Fruit fly (Drosophila melanogaster): ENCODE data around the gene CG3815.

DNA sequence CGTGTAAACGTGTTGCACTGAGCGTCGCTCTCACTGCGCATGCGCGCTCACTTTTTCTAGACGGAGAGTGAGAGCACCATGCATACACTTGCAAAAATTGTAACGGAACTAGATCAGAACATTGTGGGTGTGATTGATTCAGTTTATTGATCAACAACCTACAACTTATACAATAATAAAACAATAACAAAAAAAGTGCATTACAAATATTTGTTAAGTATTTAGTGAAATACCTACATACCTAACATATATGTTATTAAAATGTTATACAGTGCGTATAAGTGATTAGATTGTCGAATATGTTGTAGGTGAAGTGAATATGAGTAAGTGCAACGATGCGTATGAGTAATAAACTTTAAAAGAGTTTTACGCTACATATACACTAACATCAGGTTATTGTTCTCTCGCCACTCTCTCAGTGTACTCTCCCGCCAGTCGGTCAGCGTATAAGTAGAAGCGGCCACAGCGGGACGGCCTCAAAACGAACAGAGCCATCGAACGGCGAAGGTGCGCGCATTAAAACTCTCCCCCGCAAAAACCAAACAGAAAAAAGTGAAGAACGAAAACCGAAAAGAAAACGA, 35.3 kb downstream of the CG3815 start, which contains the start of gene CG42240:
- TF ChIP-seq CG3032 (tag; optimal IDR thresholded peaks at IDR 0.05): peak; percentile 92
- TF ChIP-seq svp (GFP tag): peak; percentile 97
- peak; percentile 82 for TF ChIP-seq Sox15 (GFP tag; optimal IDR thresholded peaks at IDR 0.05)
- TF ChIP-seq topi (GFP tag; optimal IDR thresholded peaks at IDR 0.05): peak; percentile 93
- peak; percentile 92 for TF ChIP-seq Ets96B (tag; optimal IDR thresholded peaks at IDR 0.05)
- peak; percentile 81 for TF ChIP-seq CG6854 (GFP tag; optimal IDR thresholded peaks at IDR 0.05)
- TF ChIP-seq CG6276 (GFP tag; optimal IDR thresholded peaks at IDR 0.05): peak; percentile 97
- peak; percentile 88 for TF ChIP-seq Hr39 (GFP tag; optimal IDR thresholded peaks at IDR 0.05)
- TF ChIP-seq Sox14 (GFP tag; optimal IDR thresholded peaks at IDR 0.05): peak; percentile 93
